Worm (Caenorhabditis elegans) whole organism, L1 larva: Measurements from ENCODE around the gene clec-2.

Experiments used
- F16B12.6 ChIP-seq: fragments of 150-350 bp; optimal IDR thresholded peaks from 2 replicates; lab custom pipeline; 2014; ENCODE audit warnings: missing biosample characterization, missing genetic modification characterization
- Y116A8C.19 ChIP-seq: sonication (generic microtip); optimal IDR thresholded peaks from 2 replicates; lab custom pipeline; 2016; ENCODE audit warnings: missing compliant biosample characterization, missing genetic modification characterization, borderline replicate concordance
- aha-1 ChIP-seq: fragments of 150-350 bp; optimal IDR thresholded peaks from 2 replicates; lab custom pipeline; 2014; ENCODE audit warnings: missing biosample characterization, missing genetic modification characterization
- ama-1 ChIP-seq: fragments of 150-350 bp; optimal IDR thresholded peaks from 2 replicates; lab custom pipeline; 2014
- ceh-63 ChIP-seq: fragments of 200-800 bp; sonication (Bioruptor generic); optimal IDR thresholded peaks from 2 replicates; lab custom pipeline; 2018; ENCODE audit warnings: mild to moderate bottlenecking, missing genetic modification characterization, missing compliant biosample characterization
- ceh-8 ChIP-seq: fragments of 200-800 bp; sonication (Bioruptor generic); optimal IDR thresholded peaks from 2 replicates; lab custom pipeline; 2018; ENCODE audit warnings: mild to moderate bottlenecking, missing genetic modification characterization, moderate library complexity, missing compliant biosample characterization
- ceh-88 ChIP-seq: fragments of 200-800 bp; sonication (Bioruptor generic); IDR thresholded peaks from 2 replicates; pipeline ENCODE4 v1.3.6; 2022; ENCODE audit warnings: missing genetic modification characterization, missing compliant biosample characterization
- ces-1 ChIP-seq: fragments of 150-350 bp; optimal IDR thresholded peaks from 2 replicates; lab custom pipeline; 2014; ENCODE audit warnings: missing biosample characterization, missing genetic modification reagents, missing genetic modification characterization
- efl-1 ChIP-seq, 4 experiments: fragments of 150-350 bp; optimal IDR thresholded peaks in 3 of 4; peaks in 1 of 4; 1 replicate in 1 of 4; 2 replicates in 3 of 4; lab custom pipeline; 2014; ENCODE audit warnings: missing biosample characterization in 2 of 4, missing genetic modification characterization in 2 of 4, missing genetic modification reagents in 2 of 4
- efl-3 ChIP-seq: fragments of 200-800 bp; sonication (Bioruptor generic); optimal IDR thresholded peaks from 2 replicates; lab custom pipeline; 2018; ENCODE audit warnings: mild to moderate bottlenecking, missing genetic modification characterization, missing compliant biosample characterization
- egl-13 ChIP-seq: sonication (generic microtip); optimal IDR thresholded peaks from 2 replicates; lab custom pipeline; 2016; ENCODE audit warnings: missing genotype, missing genetic modification reagents, missing genetic modification characterization, missing compliant biosample characterization
- egl-27 ChIP-seq, 2 experiments: fragments of 150-350 bp in 1 of 2; sonication (generic microtip); optimal IDR thresholded peaks; 3 replicates each; lab custom pipeline; 2017 to 2018; ENCODE audit warnings: missing biosample characterization in 2 of 2, missing genetic modification characterization in 2 of 2, missing genetic modification reagents in 2 of 2
- elt-3 ChIP-seq, 6 experiments: fragments of 150-350 bp in 1 of 6; sonication (generic microtip); optimal IDR thresholded peaks; 2 replicates each; lab custom pipeline; 2017 to 2018; ENCODE audit warnings: missing biosample characterization in 6 of 6, missing genetic modification characterization in 6 of 6, inconsistent platforms in 1 of 6
- fos-1 ChIP-seq: fragments of 150-350 bp; optimal IDR thresholded peaks from 2 replicates; lab custom pipeline; 2014; ENCODE audit warnings: missing biosample characterization, missing genetic modification characterization
- grh-1 ChIP-seq: fragments of 200-800 bp; sonication (Bioruptor generic); IDR thresholded peaks from 2 replicates; pipeline ENCODE4 v1.3.6; 2022; ENCODE audit warnings: missing genetic modification reagents, missing genetic modification characterization, missing compliant biosample characterization
- hlh-4 ChIP-seq: sonication (generic microtip); optimal IDR thresholded peaks from 2 replicates; lab custom pipeline; 2016; ENCODE audit warnings: mild to moderate bottlenecking, missing genetic modification characterization, missing compliant biosample characterization
- irx-1 ChIP-seq: sonication (generic microtip); optimal IDR thresholded peaks from 2 replicates; lab custom pipeline; 2016; ENCODE audit warnings: missing genetic modification characterization, missing compliant biosample characterization
- isw-1 ChIP-seq: fragments of 200-800 bp; sonication (Bioruptor generic); IDR thresholded peaks from 2 replicates; pipeline ENCODE4 v1.3.6; 2022; ENCODE audit warnings: missing genetic modification characterization, missing compliant biosample characterization
- lin-14 ChIP-seq: fragments of 200-800 bp; sonication (Bioruptor generic); optimal IDR thresholded peaks from 2 replicates; lab custom pipeline; 2018; ENCODE audit warnings: mild to moderate bottlenecking, missing genetic modification characterization, moderate library complexity, missing compliant biosample characterization
- lin-15B ChIP-seq: fragments of 150-350 bp; sonication (generic microtip); optimal IDR thresholded peaks from 3 replicates; lab custom pipeline; 2014; ENCODE audit warnings: missing biosample characterization, missing genetic modification characterization
- lin-35 ChIP-seq, 2 experiments: fragments of 150-350 bp; optimal IDR thresholded peaks; 2 replicates each; lab custom pipeline; 2014; ENCODE audit warnings: missing biosample characterization in 2 of 2, missing genetic modification characterization in 2 of 2, missing genetic modification reagents in 2 of 2
- mab-9 ChIP-seq: fragments of 200-800 bp; sonication (Bioruptor generic); IDR thresholded peaks from 2 replicates; pipeline ENCODE4 v1.3.6; 2022; ENCODE audit warnings: missing genetic modification reagents, missing genetic modification characterization, missing compliant biosample characterization
- mdl-1 ChIP-seq, 2 experiments: fragments of 150-350 bp; optimal IDR thresholded peaks; 2 replicates each; lab custom pipeline; 2014 to 2017; ENCODE audit warnings: missing biosample characterization in 2 of 2, missing genetic modification characterization in 2 of 2, inconsistent platforms in 1 of 2
- nhr-11 ChIP-seq: fragments of 150-350 bp; optimal IDR thresholded peaks from 2 replicates; lab custom pipeline; 2014; ENCODE audit warnings: missing biosample characterization, missing genetic modification characterization
- nhr-20 ChIP-seq: sonication (generic microtip); optimal IDR thresholded peaks from 2 replicates; lab custom pipeline; 2016; ENCODE audit warnings: mild to moderate bottlenecking, missing genetic modification characterization, missing compliant biosample characterization
- nhr-28 ChIP-seq: fragments of 150-350 bp; optimal IDR thresholded peaks from 2 replicates; lab custom pipeline; 2014; ENCODE audit warnings: missing biosample characterization, missing genetic modification characterization
- nhr-47 ChIP-seq: sonication (generic microtip); optimal IDR thresholded peaks from 2 replicates; lab custom pipeline; 2016; ENCODE audit warnings: mild to moderate bottlenecking, missing genetic modification characterization, moderate library complexity, missing compliant biosample characterization
- nhr-77 ChIP-seq: fragments of 150-350 bp; optimal IDR thresholded peaks from 2 replicates; lab custom pipeline; 2014; ENCODE audit warnings: missing biosample characterization, missing genetic modification characterization
- nhr-90 ChIP-seq: sonication (generic microtip); optimal IDR thresholded peaks from 2 replicates; lab custom pipeline; 2016; ENCODE audit warnings: mild to moderate bottlenecking, missing genetic modification characterization, missing compliant biosample characterization; ENCODE audit not compliant: poor library complexity
- rnt-1 ChIP-seq: sonication (generic microtip); optimal IDR thresholded peaks from 2 replicates; lab custom pipeline; 2016; ENCODE audit warnings: mild to moderate bottlenecking, missing genetic modification characterization, moderate library complexity, missing compliant biosample characterization
- snpc-4 ChIP-seq: fragments of 150-350 bp; optimal IDR thresholded peaks from 2 replicates; lab custom pipeline; 2014; ENCODE audit warnings: missing biosample characterization, missing genetic modification characterization
- snu-23 ChIP-seq: sonication (generic microtip); optimal IDR thresholded peaks from 2 replicates; lab custom pipeline; 2016; ENCODE audit warnings: missing genetic modification characterization, missing compliant biosample characterization
- sox-4 ChIP-seq: sonication (generic microtip); optimal IDR thresholded peaks from 2 replicates; lab custom pipeline; 2016; ENCODE audit warnings: missing genetic modification characterization, missing compliant biosample characterization
- sup-37 ChIP-seq: fragments of 200-800 bp; sonication (Bioruptor generic); optimal IDR thresholded peaks from 2 replicates; lab custom pipeline; 2018; ENCODE audit warnings: mild to moderate bottlenecking, missing genetic modification characterization, missing compliant biosample characterization
- swsn-7 ChIP-seq: sonication (generic microtip); optimal IDR thresholded peaks from 2 replicates; lab custom pipeline; 2016; ENCODE audit warnings: missing genetic modification characterization, missing compliant biosample characterization
- tlp-1 ChIP-seq: fragments of 150-350 bp; optimal IDR thresholded peaks from 2 replicates; lab custom pipeline; 2014; ENCODE audit warnings: missing biosample characterization, missing genetic modification characterization
- unc-86 ChIP-seq: sonication (generic microtip); optimal IDR thresholded peaks from 2 replicates; lab custom pipeline; 2016; ENCODE audit warnings: missing genetic modification characterization, missing compliant biosample characterization
- unc-98 ChIP-seq: fragments of 200-800 bp; sonication (Bioruptor generic); IDR thresholded peaks from 2 replicates; pipeline ENCODE4 v1.3.6; 2022; ENCODE audit warnings: missing genetic modification characterization, missing compliant biosample characterization
- xbp-1 ChIP-seq: sonication (generic microtip); optimal IDR thresholded peaks from 2 replicates; lab custom pipeline; 2016; ENCODE audit warnings: missing genetic modification characterization, missing compliant biosample characterization
- zag-1 ChIP-seq: fragments of 150-350 bp; optimal IDR thresholded peaks from 2 replicates; lab custom pipeline; 2014; ENCODE audit warnings: missing biosample characterization, missing genetic modification characterization
- zip-4 ChIP-seq: fragments of 200-800 bp; sonication (Bioruptor generic); optimal IDR thresholded peaks from 2 replicates; lab custom pipeline; 2018; ENCODE audit warnings: mild to moderate bottlenecking, missing genetic modification characterization, moderate library complexity, missing compliant biosample characterization

Gene clec-2

ce11 chrII:3012133-3012532, 11.1 kb downstream of the clec-2 start, which contains the start of gene C41H7.9:
TSS of gene C41H7.9 (minus strand) at chrII:3012233.
- TF ChIP-seq nhr-90 (no peak), ceh-8 (GFP tag; lab: Kevin White, UChicago) (no peak), irx-1 (tag; lab: Kevin White, UChicago) (no peak), ces-1 (GFP tag; lab: Kevin White, UChicago) (no peak), lin-35 (GFP tag; optimal IDR thresholded peaks at IDR 0.05; lab: Kevin White, UChicago) (no peak), ceh-88 (GFP tag; lab: Robert Waterston, UW) (no peak), efl-3 (GFP tag; lab: Kevin White, UChicago) (no peak), lin-15B (tag; lab: Kevin White, UChicago) (no peak), nhr-47 (no peak), xbp-1 (tag; lab: Kevin White, UChicago) (no peak), sox-4 (tag; lab: Kevin White, UChicago) (no peak), fos-1 (tag; lab: Kevin White, UChicago) (no peak), F16B12.6 (tag; lab: Kevin White, UChicago) (no peak), unc-98 (GFP tag; lab: Robert Waterston, UW) (no peak), grh-1 (GFP tag; lab: Robert Waterston, UW) (no peak), ama-1 (lab: Kevin White, UChicago) (no peak), nhr-28 (tag; lab: Kevin White, UChicago) (no peak), mab-9 (no peak), egl-13 (no peak)

ce11 chrII:3008400-3008799, 14.8 kb downstream of the clec-2 start, which contains the start of gene sdz-5:
TSS of gene sdz-5 (plus strand) at chrII:3008700.
- TF ChIP-seq F16B12.6 (tag; lab: Kevin White, UChicago) = no peak

DNA sequence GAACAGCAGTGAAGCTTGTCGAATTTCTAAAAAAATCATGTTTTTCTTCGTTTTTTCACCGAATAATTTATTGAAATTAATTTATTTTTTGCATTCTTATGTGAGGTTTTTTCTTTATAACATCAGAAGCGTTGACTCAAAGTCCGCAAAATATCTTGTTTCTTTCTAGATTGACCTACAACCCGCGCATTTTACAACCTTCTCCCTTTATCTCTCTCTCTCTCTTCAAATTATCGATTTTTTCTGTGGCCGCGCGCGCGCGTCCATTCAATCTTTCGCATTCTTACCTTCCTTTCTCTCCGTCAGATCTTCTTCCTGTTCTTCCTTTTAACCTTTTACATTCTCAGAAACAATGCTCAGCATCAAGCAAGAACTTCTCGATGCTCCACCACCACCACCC, 17.7 kb downstream of the clec-2 start, which contains the start of gene lido-12:
lido-12 (plus strand) TSS at position 301 of the 400 bp plus-strand sequence.
- no peak for TF ChIP-seq ces-1 (GFP tag; lab: Kevin White, UChicago)
- TF ChIP-seq Y116A8C.19 (tag; lab: Kevin White, UChicago) = no peak
- no peak for TF ChIP-seq swsn-7 (tag; lab: Kevin White, UChicago)
- TF ChIP-seq mab-9 = no peak
- no peak for TF ChIP-seq egl-27 (tag; optimal IDR thresholded peaks at IDR 0.05; lab: Kevin White, UChicago)

DNA sequence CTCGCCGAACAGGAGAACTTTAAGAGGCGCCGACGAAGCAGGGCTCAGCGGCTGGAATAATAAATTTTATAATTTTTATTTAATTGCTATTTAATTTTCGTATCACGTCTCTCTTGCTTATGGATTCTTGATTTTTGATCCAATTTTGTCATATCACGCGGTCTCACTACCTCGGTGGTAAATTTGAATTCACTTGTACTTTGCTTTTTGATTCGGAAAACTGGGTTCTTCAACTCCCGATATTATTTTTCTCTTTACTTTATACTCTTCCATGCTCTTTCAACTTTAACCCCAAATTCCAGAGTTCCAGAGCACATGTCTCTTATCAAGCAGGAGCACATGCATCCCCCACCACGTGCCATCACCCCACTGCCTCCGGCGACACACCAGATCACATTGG, 19.6 kb downstream of the clec-2 start, which contains the start of gene lido-11:
lido-11 (plus strand) TSS at position 301 of the 400 bp plus-strand sequence.
- TF ChIP-seq unc-86 (no peak), nhr-20 (tag; lab: Kevin White, UChicago) (no peak), isw-1 (GFP tag; lab: Robert Waterston, UW) (no peak), zip-4 (no peak), ceh-8 (GFP tag; lab: Kevin White, UChicago) (no peak), rnt-1 (tag; lab: Kevin White, UChicago) (no peak), zag-1 (tag; lab: Kevin White, UChicago) (no peak)
- TF ChIP-seq, all 84 proteins: peak for 0

ce11 chrII:3002211-3002610, 21.0 kb downstream of the clec-2 start, which contains the start of gene lido-10:
TSS of gene lido-10 (plus strand) at chrII:3002511.
- TF ChIP-seq hlh-4 (tag; lab: Kevin White, UChicago) = no peak
- no peak for TF ChIP-seq snu-23 (GFP tag; lab: Kevin White, UChicago)
- no peak for TF ChIP-seq zip-4
- TF ChIP-seq sox-4 (tag; lab: Kevin White, UChicago) = no peak
- TF ChIP-seq mdl-1 (tag; optimal IDR thresholded peaks at IDR 0.05; lab: Kevin White, UChicago) = no peak
- TF ChIP-seq lin-35 (GFP tag; optimal IDR thresholded peaks at IDR 0.05; lab: Kevin White, UChicago) = no peak
- no peak for TF ChIP-seq lin-14 (GFP tag; lab: Kevin White, UChicago)
- TF ChIP-seq aha-1 (tag; lab: Kevin White, UChicago) = no peak
- no peak for TF ChIP-seq snpc-4
- no peak for TF ChIP-seq nhr-77 (tag; lab: Kevin White, UChicago)
- TF ChIP-seq sup-37 = no peak
- TF ChIP-seq ces-1 (GFP tag; lab: Kevin White, UChicago) = no peak
- TF ChIP-seq elt-3 (tag; optimal IDR thresholded peaks at IDR 0.05; lab: Kevin White, UChicago) = no peak
- TF ChIP-seq efl-1 (optimal IDR thresholded peaks at IDR 0.05; lab: Kevin White, UChicago) = no peak
- TF ChIP-seq efl-1 (GFP tag; optimal IDR thresholded peaks at IDR 0.05 in 1 of 2; lab: Kevin White, UChicago) = no peak
- TF ChIP-seq nhr-11 = no peak
- no peak for TF ChIP-seq ceh-63 (GFP tag; lab: Kevin White, UChicago)
- no peak for TF ChIP-seq nhr-20 (tag; lab: Kevin White, UChicago)
- TF ChIP-seq tlp-1 (tag; lab: Kevin White, UChicago) = no peak
